Fruit fly (Drosophila melanogaster) whole organism, embryonic: ENCODE results near the gene CG18301.

Experiments
- ATbp ChIP-seq: fragments of 200-800 bp; sonication (Bioruptor generic); optimal IDR thresholded peaks from 2 replicates; lab custom pipeline; 2017; ENCODE audit warnings: missing biosample characterization, mild to moderate bottlenecking, missing genetic modification characterization, missing genetic modification reagents
- Abd-B ChIP-seq: fragments of 200-800 bp; sonication (Bioruptor generic); optimal IDR thresholded peaks from 2 replicates; lab custom pipeline; 2018; ENCODE audit warnings: missing biosample characterization, mild to moderate bottlenecking, missing genetic modification characterization, moderate library complexity
- Aef1 ChIP-seq: fragments of 200-800 bp; sonication (Bioruptor generic); IDR thresholded peaks from 3 replicates; pipeline ENCODE4 v1.3.6; 2022; ENCODE audit warnings: missing biosample characterization, missing genetic modification characterization
- Atf6 ChIP-seq: fragments of 200-800 bp; sonication (Bioruptor generic); IDR thresholded peaks from 2 replicates; pipeline ENCODE4 v1.3.6; 2022; ENCODE audit warnings: missing biosample characterization, missing genetic modification characterization
- CG11695 ChIP-seq: fragments of 200-800 bp; sonication (Bioruptor generic); IDR thresholded peaks from 3 replicates; pipeline ENCODE4 v1.3.6; 2022; ENCODE audit warnings: missing biosample characterization, missing genetic modification characterization
- CG11696 ChIP-seq: fragments of 200-800 bp; sonication (Bioruptor generic); IDR thresholded peaks from 2 replicates; pipeline ENCODE4 v1.3.6; 2022; ENCODE audit warnings: missing biosample characterization, missing genetic modification characterization
- CG13123 ChIP-seq: fragments of 200-800 bp; sonication (Bioruptor generic); optimal IDR thresholded peaks from 2 replicates; lab custom pipeline; 2016; ENCODE audit warnings: missing biosample characterization, missing genetic modification characterization
- CG13424 ChIP-seq: fragments of 200-800 bp; sonication (Bioruptor generic); optimal IDR thresholded peaks from 2 replicates; lab custom pipeline; 2019; ENCODE audit warnings: missing biosample characterization, mild to moderate bottlenecking, missing genetic modification characterization, moderate library complexity
- CG18262 ChIP-seq: fragments of 200-800 bp; optimal IDR thresholded peaks from 3 replicates; lab custom pipeline; 2019; ENCODE audit warnings: missing biosample characterization, mild to moderate bottlenecking, missing genetic modification characterization, moderate library complexity
- CG18599 ChIP-seq: fragments of 200-800 bp; sonication (Bioruptor generic); optimal IDR thresholded peaks from 3 replicates; lab custom pipeline; 2017; ENCODE audit warnings: missing biosample characterization, missing genetic modification characterization, mild to moderate bottlenecking, moderate library complexity, missing genetic modification reagents
- CG2199 ChIP-seq: fragments of 200-800 bp; sonication (Bioruptor generic); IDR thresholded peaks from 3 replicates; pipeline ENCODE4 v1.3.6; 2022; ENCODE audit warnings: missing biosample characterization, missing genetic modification characterization
- CG3163 ChIP-seq: fragments of 200-800 bp; sonication (Bioruptor generic); optimal IDR thresholded peaks from 3 replicates; lab custom pipeline; 2016; ENCODE audit warnings: missing biosample characterization, missing genetic modification characterization
- CG34376 ChIP-seq: fragments of 200-800 bp; sonication (Bioruptor generic); optimal IDR thresholded peaks from 2 replicates; lab custom pipeline; 2018; ENCODE audit warnings: missing biosample characterization, mild to moderate bottlenecking, missing genetic modification characterization
- CG3726 ChIP-seq: fragments of 200-800 bp; sonication (Bioruptor generic); IDR thresholded peaks from 3 replicates; pipeline ENCODE4, ENCODE4 v1.3.6; 2022; ENCODE audit warnings: missing biosample characterization, missing genetic modification characterization
- CG4360 ChIP-seq: fragments of 200-800 bp; sonication (Bioruptor generic); IDR thresholded peaks from 2 replicates; pipeline ENCODE4 v1.3.6; 2022; ENCODE audit warnings: missing biosample characterization, missing genetic modification characterization
- CG4707 ChIP-seq: fragments of 200-800 bp; sonication (Bioruptor generic); optimal IDR thresholded peaks from 2 replicates; lab custom pipeline; 2018; ENCODE audit warnings: missing biosample characterization, mild to moderate bottlenecking, missing genetic modification characterization, moderate library complexity
- CG4820 ChIP-seq: fragments of 200-800 bp; sonication (Bioruptor generic); optimal IDR thresholded peaks from 3 replicates; lab custom pipeline; 2016; ENCODE audit warnings: missing biosample characterization, missing genetic modification characterization
- CG5180 ChIP-seq: fragments of 200-800 bp; sonication (Bioruptor generic); optimal IDR thresholded peaks from 3 replicates; lab custom pipeline; 2017; ENCODE audit warnings: missing biosample characterization, missing genetic modification characterization, mild to moderate bottlenecking, moderate library complexity, missing genetic modification reagents
- CG7372 ChIP-seq: fragments of 200-800 bp; sonication (Bioruptor generic); IDR thresholded peaks from 2 replicates; pipeline ENCODE4 v1.3.6; 2022; ENCODE audit warnings: missing biosample characterization, missing genetic modification characterization
- CG7839 ChIP-seq: fragments of 200-800 bp; sonication (Bioruptor generic); optimal IDR thresholded peaks from 3 replicates; lab custom pipeline; 2018; ENCODE audit warnings: missing biosample characterization, mild to moderate bottlenecking, missing genetic modification characterization, moderate library complexity
- CG7963 ChIP-seq: fragments of 200-800 bp; sonication (Bioruptor generic); IDR thresholded peaks from 3 replicates; pipeline ENCODE4 v1.3.6; 2022; ENCODE audit warnings: missing biosample characterization, missing genetic modification characterization; ENCODE audit not compliant: partially characterized antibody
- CG8359 ChIP-seq: fragments of 200-800 bp; sonication (Bioruptor generic); optimal IDR thresholded peaks from 2 replicates; lab custom pipeline; 2017; ENCODE audit warnings: missing biosample characterization, mild to moderate bottlenecking, missing genetic modification characterization, borderline replicate concordance
- CG9215 ChIP-seq: fragments of 200-800 bp; sonication (Bioruptor generic); IDR thresholded peaks from 2 replicates; pipeline ENCODE4 v1.3.6; 2022; ENCODE audit warnings: missing biosample characterization, missing genetic modification characterization
- ERR ChIP-seq: fragments of 200-800 bp; sonication (Bioruptor generic); optimal IDR thresholded peaks from 2 replicates; lab custom pipeline; 2016; ENCODE audit warnings: missing biosample characterization, missing genetic modification characterization
- H15 ChIP-seq: fragments of 200-800 bp; sonication (Bioruptor generic); IDR thresholded peaks from 3 replicates; pipeline ENCODE4 v1.3.6; 2022; ENCODE audit warnings: missing biosample characterization, missing genetic modification characterization
- NfI ChIP-seq: fragments of 200-800 bp; sonication (Bioruptor generic); optimal IDR thresholded peaks from 3 replicates; lab custom pipeline; 2018; ENCODE audit warnings: missing biosample characterization, mild to moderate bottlenecking, missing genetic modification characterization, moderate library complexity
- Tbp ChIP-seq: fragments of >200 bp; optimal IDR thresholded peaks from 2 replicates; lab custom pipeline; 2018; ENCODE audit warnings: missing biosample characterization, missing genetic modification characterization
- chn ChIP-seq: fragments of 200-800 bp; sonication (Bioruptor generic); optimal IDR thresholded peaks from 2 replicates; lab custom pipeline; 2016; ENCODE audit warnings: missing biosample characterization, missing genetic modification characterization
- corto ChIP-seq: fragments of 200-800 bp; sonication (Bioruptor generic); optimal IDR thresholded peaks from 2 replicates; lab custom pipeline; 2016; ENCODE audit warnings: missing biosample characterization, mild to moderate bottlenecking, missing genetic modification characterization, moderate library complexity
- croc ChIP-seq: fragments of 200-800 bp; sonication (Bioruptor generic); conservative IDR thresholded peaks from 3 replicates; pipeline ENCODE4 v1.3.6; 2022; ENCODE audit warnings: missing biosample characterization, missing genetic modification characterization
- dm ChIP-seq: fragments of 200-800 bp; sonication (Bioruptor generic); optimal IDR thresholded peaks from 3 replicates; lab custom pipeline; 2016; ENCODE audit warnings: missing biosample characterization, missing genetic modification characterization
- gt ChIP-seq: fragments of 200-800 bp; sonication (Bioruptor generic); IDR thresholded peaks from 2 replicates; pipeline ENCODE4 v1.3.6; 2022; ENCODE audit warnings: missing biosample characterization, missing genetic modification characterization
- her ChIP-seq: fragments of 200-800 bp; sonication (Bioruptor generic); optimal IDR thresholded peaks from 2 replicates; lab custom pipeline; 2016; ENCODE audit warnings: missing biosample characterization, missing genetic modification characterization
- insv ChIP-seq, 2 experiments: fragments of 200-800 bp; sonication (Bioruptor generic); optimal IDR thresholded peaks; 3 replicates each; lab custom pipeline; 2016 to 2018; ENCODE audit warnings: missing biosample characterization in 2 of 2, missing genetic modification characterization in 2 of 2
- ken ChIP-seq: fragments of 200-800 bp; sonication (Bioruptor generic); IDR thresholded peaks from 3 replicates; pipeline ENCODE4 v1.3.6; 2022; ENCODE audit warnings: missing biosample characterization, missing genetic modification characterization
- lab ChIP-seq: fragments of 200-800 bp; sonication (Bioruptor generic); optimal IDR thresholded peaks from 3 replicates; lab custom pipeline; 2017; ENCODE audit warnings: missing biosample characterization, missing genetic modification characterization, mild to moderate bottlenecking, moderate library complexity, missing genetic modification reagents
- lbe ChIP-seq: fragments of 200-800 bp; sonication (Bioruptor generic); optimal IDR thresholded peaks from 2 replicates; lab custom pipeline; 2016; ENCODE audit warnings: missing biosample characterization, mild to moderate bottlenecking, missing genetic modification characterization
- mam ChIP-seq: fragments of 200-800 bp; sonication (Bioruptor generic); optimal IDR thresholded peaks from 3 replicates; lab custom pipeline; 2016; ENCODE audit warnings: missing biosample characterization, missing genetic modification characterization
- mld ChIP-seq: fragments of 200-800 bp; sonication (Bioruptor generic); IDR thresholded peaks from 3 replicates; pipeline ENCODE4 v1.3.6; 2022; ENCODE audit warnings: missing biosample characterization, missing genetic modification characterization; ENCODE audit not compliant: partially characterized antibody
- nau ChIP-seq: fragments of 200-800 bp; sonication (Bioruptor generic); optimal IDR thresholded peaks from 3 replicates; lab custom pipeline; 2017; ENCODE audit warnings: missing biosample characterization, mild to moderate bottlenecking, missing genetic modification characterization, missing genetic modification reagents
- nmo ChIP-seq: fragments of 200-800 bp; sonication (Bioruptor generic); optimal IDR thresholded peaks from 2 replicates; lab custom pipeline; 2018; ENCODE audit warnings: missing biosample characterization, mild to moderate bottlenecking, missing genetic modification characterization, moderate library complexity
- pfk ChIP-seq: fragments of 200-800 bp; sonication (Bioruptor generic); optimal IDR thresholded peaks from 2 replicates; lab custom pipeline; 2018; ENCODE audit warnings: missing biosample characterization, mild to moderate bottlenecking, missing genetic modification characterization, moderate library complexity
- pzg ChIP-seq: fragments of 200-800 bp; sonication (Bioruptor generic); optimal IDR thresholded peaks from 3 replicates; lab custom pipeline; 2018; ENCODE audit warnings: missing biosample characterization, mild to moderate bottlenecking, missing genetic modification characterization, moderate library complexity
- repo ChIP-seq: fragments of 200-800 bp; sonication (Bioruptor generic); optimal IDR thresholded peaks from 2 replicates; lab custom pipeline; 2016; ENCODE audit warnings: missing biosample characterization, missing genetic modification characterization
- sim ChIP-seq: fragments of 200-800 bp; sonication (Bioruptor generic); IDR thresholded peaks from 2 replicates; pipeline ENCODE4 v1.3.6; 2022; ENCODE audit warnings: missing biosample characterization, missing genetic modification characterization
- sr ChIP-seq: fragments of 200-800 bp; sonication (Bioruptor generic); IDR thresholded peaks from 3 replicates; pipeline ENCODE4 v1.3.6; 2022; ENCODE audit warnings: missing biosample characterization, missing genetic modification characterization
- sug ChIP-seq: fragments of 200-800 bp; optimal IDR thresholded peaks from 2 replicates; lab custom pipeline; 2019; ENCODE audit warnings: missing biosample characterization, mild to moderate bottlenecking, missing genetic modification characterization, moderate library complexity
- tx ChIP-seq: fragments of 200-800 bp; sonication (Bioruptor generic); optimal IDR thresholded peaks from 2 replicates; lab custom pipeline; 2016; ENCODE audit warnings: missing biosample characterization, missing genetic modification characterization
- z ChIP-seq: fragments of 200-800 bp; sonication (Bioruptor generic); IDR thresholded peaks from 3 replicates; pipeline ENCODE4 v1.3.6; 2022; ENCODE audit warnings: missing biosample characterization, missing genetic modification characterization

CG18301 gene

DNA sequence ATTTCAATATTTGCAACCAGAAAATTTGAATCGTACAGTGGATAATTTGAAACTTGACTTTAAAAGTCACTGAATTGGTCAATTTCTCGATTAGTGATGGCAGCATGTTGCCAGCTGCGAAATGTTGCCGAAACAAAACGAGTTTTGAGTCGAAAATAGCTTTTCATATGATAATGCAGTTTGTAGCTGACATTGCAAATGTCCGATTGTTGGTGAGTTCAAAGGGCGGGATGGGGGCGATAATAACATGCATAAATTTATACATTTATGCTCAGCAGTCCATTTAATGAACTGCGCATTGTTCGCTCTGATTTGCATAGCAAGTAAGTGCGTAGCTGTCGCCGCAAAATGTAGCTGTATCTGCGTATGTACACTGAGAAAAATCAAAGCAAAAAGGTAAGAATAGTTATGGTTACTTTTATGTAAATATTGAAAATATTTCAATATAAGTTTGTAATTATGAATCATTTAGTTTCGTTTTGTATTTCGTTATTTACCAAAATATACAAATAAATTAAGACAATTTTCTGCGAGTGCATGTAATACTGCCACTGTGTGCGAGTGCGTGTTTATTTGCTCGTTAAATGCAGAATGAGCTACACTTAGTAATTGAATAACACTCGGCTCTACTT lies 4.6 kb upstream of the CG18301 start, which contains the start of gene Lip4 (continued):
- TF ChIP-seq CG3163 (GFP tag; lab: Kevin White, UChicago) = no peak
- peak; percentile 62 for TF ChIP-seq CG4820 (GFP tag; lab: Kevin White, UChicago)
- no peak for TF ChIP-seq mld (GFP tag; lab: Robert Waterston, UW)
- TF ChIP-seq her = no peak
- TF ChIP-seq H15 (GFP tag; lab: Robert Waterston, UW) = peak; percentile 81
- TF ChIP-seq CG3726 (GFP tag; lab: Robert Waterston, UW) = peak; percentile 66; the same call in 1 of the 3 replicates
- peak; percentile 39 for TF ChIP-seq sug
- peak; percentile 81 for TF ChIP-seq CG7839 (tag; lab: Kevin White, UChicago)
- no peak for TF ChIP-seq sim (GFP tag; lab: Robert Waterston, UW)
- TF ChIP-seq CG11695 = peak; percentile 89
- peak; percentile 81 for TF ChIP-seq lab (GFP tag; lab: Kevin White, UChicago)
- TF ChIP-seq ken = peak; percentile 33; the same call in 1 of the 3 replicates
- TF ChIP-seq lbe (GFP tag; lab: Kevin White, UChicago) = no peak
- peak; percentile 8 for TF ChIP-seq tx (GFP tag; lab: Kevin White, UChicago)
- TF ChIP-seq CG4360 = peak; percentile 41; the same call in 1 of the 2 replicates
- peak; percentile 43; the same call in 2 of the 3 replicates for TF ChIP-seq croc (GFP tag; lab: Robert Waterston, UW)
- no peak for TF ChIP-seq gt (GFP tag; lab: Robert Waterston, UW)
- peak; percentile 83 for TF ChIP-seq CG7372 (GFP tag; lab: Robert Waterston, UW)
- TF ChIP-seq corto = no peak
- TF ChIP-seq nmo (GFP tag; lab: Kevin White, UChicago) = peak; percentile 81
- TF ChIP-seq mam = peak; percentile 25
- peak; percentile 50 for TF ChIP-seq chn
- TF ChIP-seq CG4707 (GFP tag; lab: Kevin White, UChicago) = no peak
- peak; percentile 57 for TF ChIP-seq Abd-B
- TF ChIP-seq CG8359 (GFP tag; lab: Kevin White, UChicago) = peak; percentile 28
- 0 out of 3 replicates have a peak, but pooled peaks have one; percentile 22 for TF ChIP-seq CG2199 (GFP tag; lab: Robert Waterston, UW)
- TF ChIP-seq pfk (GFP tag; lab: Kevin White, UChicago) = no peak
- TF ChIP-seq CG18262 (tag; lab: Kevin White, UChicago) = peak; percentile 73
- TF ChIP-seq CG34376 (GFP tag; lab: Kevin White, UChicago) = no peak
- TF ChIP-seq pzg (GFP tag; lab: Kevin White, UChicago) = no peak
- peak; percentile 28 for TF ChIP-seq repo (GFP tag; lab: Kevin White, UChicago)
- TF ChIP-seq CG7963 = no peak
- TF ChIP-seq dm (GFP tag; lab: Kevin White, UChicago) = no peak
- TF ChIP-seq NfI (GFP tag; lab: Kevin White, UChicago) = peak; percentile 59
- TF ChIP-seq Atf6 (GFP tag; lab: Robert Waterston, UW) = no peak; the same call in 1 of the 2 replicates
- peak; percentile 67 for TF ChIP-seq CG5180 (GFP tag; lab: Kevin White, UChicago)
- TF ChIP-seq Tbp = no peak
- no peak for TF ChIP-seq sr (GFP tag; lab: Robert Waterston, UW)
- TF ChIP-seq CG11696 (GFP tag; lab: Robert Waterston, UW) = no peak; the same call in 1 of the 2 replicates
- TF ChIP-seq nau (GFP tag; lab: Kevin White, UChicago) = peak; percentile 79
- no peak; the same call in 1 of the 2 replicates for TF ChIP-seq CG9215 (GFP tag; lab: Robert Waterston, UW)
- TF ChIP-seq CG18599 = peak; percentile 76
- TF ChIP-seq z = no peak
- peak; percentile 22 for TF ChIP-seq ATbp (GFP tag; lab: Kevin White, UChicago)
- no peak for TF ChIP-seq ERR (GFP tag; lab: Kevin White, UChicago)
- TF ChIP-seq CG13424 (tag; lab: Kevin White, UChicago) = peak; percentile 83
- TF ChIP-seq insv (GFP tag; optimal IDR thresholded peaks at IDR 0.05; lab: Kevin White, UChicago) = no peak
- TF ChIP-seq CG13123 = peak; percentile 59
- peak; percentile 51 for TF ChIP-seq Aef1 (GFP tag; lab: Robert Waterston, UW)
